Worm (Caenorhabditis elegans): ENCODE data around the gene T15B7.15.

- no peak for TF ChIP-seq lin-13 (GFP tag; optimal IDR thresholded peaks at IDR 0.05)
- no peak for TF ChIP-seq ztf-4 (tag; optimal IDR thresholded peaks at IDR 0.05)
Observed at ce11 chrV:6792565-6792964, 45.9 kb downstream of the T15B7.15 start, which contains the start of gene gck-2.

Measured in whole organism, L1 larva.